Fruit fly (Drosophila melanogaster) whole organism, embryonic: Measurements from ENCODE around the gene Rpn12.
A peak's percentile ranks its signal among the peaks of the same experiment; 100 is the strongest.

Source experiments
- CG10267 ChIP-seq: fragments of 200-800 bp; sonication (Bioruptor generic); optimal IDR thresholded peaks from 2 replicates; lab custom pipeline; 2018; ENCODE audit warnings: missing biosample characterization, mild to moderate bottlenecking, missing genetic modification characterization, moderate library complexity
- CG11093 ChIP-seq: fragments of 200-800 bp; sonication (Bioruptor generic); IDR thresholded peaks from 3 replicates; pipeline ENCODE4 v1.3.6; 2022; ENCODE audit warnings: missing biosample characterization, missing genetic modification characterization
- CG13123 ChIP-seq: fragments of 200-800 bp; sonication (Bioruptor generic); optimal IDR thresholded peaks from 2 replicates; lab custom pipeline; 2016; ENCODE audit warnings: missing biosample characterization, missing genetic modification characterization
- CG13424 ChIP-seq: fragments of 200-800 bp; sonication (Bioruptor generic); optimal IDR thresholded peaks from 2 replicates; lab custom pipeline; 2019; ENCODE audit warnings: missing biosample characterization, mild to moderate bottlenecking, missing genetic modification characterization, moderate library complexity
- CG13894 ChIP-seq: fragments of 200-800 bp; sonication (Bioruptor generic); optimal IDR thresholded peaks from 3 replicates; lab custom pipeline; 2018; ENCODE audit warnings: missing biosample characterization, mild to moderate bottlenecking, missing genetic modification characterization, moderate library complexity
- CG14014 ChIP-seq: fragments of 200-800 bp; sonication (Bioruptor generic); IDR thresholded peaks from 2 replicates; pipeline ENCODE4 v1.3.6; 2022; ENCODE audit warnings: missing biosample characterization, missing genetic modification characterization
- CG14710 ChIP-seq: fragments of 200-800 bp; sonication (Bioruptor generic); optimal IDR thresholded peaks from 3 replicates; lab custom pipeline; 2019; ENCODE audit warnings: missing biosample characterization, mild to moderate bottlenecking, missing genetic modification characterization, moderate library complexity
- CG16815 ChIP-seq: fragments of 200-800 bp; sonication (Bioruptor generic); optimal IDR thresholded peaks from 3 replicates; lab custom pipeline; 2017; ENCODE audit warnings: missing biosample characterization, mild to moderate bottlenecking, missing genetic modification characterization
- CG17328 ChIP-seq: fragments of 200-800 bp; sonication (Bioruptor generic); IDR thresholded peaks from 2 replicates; pipeline ENCODE4 v1.3.6; 2022; ENCODE audit warnings: missing biosample characterization, missing genetic modification characterization
- CG2199 ChIP-seq: fragments of 200-800 bp; sonication (Bioruptor generic); IDR thresholded peaks from 3 replicates; pipeline ENCODE4 v1.3.6; 2022; ENCODE audit warnings: missing biosample characterization, missing genetic modification characterization
- CG2202 ChIP-seq: fragments of 200-800 bp; sonication (Bioruptor generic); optimal IDR thresholded peaks from 2 replicates; lab custom pipeline; 2018; ENCODE audit warnings: missing biosample characterization, mild to moderate bottlenecking, missing genetic modification characterization
- CG30431 ChIP-seq: fragments of 200-800 bp; sonication (Bioruptor generic); optimal IDR thresholded peaks from 2 replicates; lab custom pipeline; 2017; ENCODE audit warnings: missing biosample characterization, missing genetic modification characterization
- CG4730 ChIP-seq: fragments of 200-800 bp; sonication (Bioruptor generic); IDR thresholded peaks from 2 replicates; pipeline ENCODE4 v1.3.6; 2022; ENCODE audit warnings: missing biosample characterization, missing genetic modification characterization
- CG6765 ChIP-seq: fragments of 200-800 bp; sonication (Bioruptor generic); optimal IDR thresholded peaks from 3 replicates; lab custom pipeline; 2017; ENCODE audit warnings: missing biosample characterization, mild to moderate bottlenecking, missing genetic modification characterization
- CG6813 ChIP-seq: fragments of 200-800 bp; sonication (Bioruptor generic); optimal IDR thresholded peaks from 2 replicates; lab custom pipeline; 2017; ENCODE audit warnings: missing biosample characterization, missing genetic modification characterization, mild to moderate bottlenecking, moderate library complexity, missing genetic modification reagents
- CG7928 ChIP-seq: fragments of 200-800 bp; sonication (Bioruptor generic); optimal IDR thresholded peaks from 2 replicates; lab custom pipeline; 2017; ENCODE audit warnings: missing biosample characterization, mild to moderate bottlenecking, missing genetic modification characterization
- CG8089 ChIP-seq: fragments of 200-800 bp; sonication (Bioruptor generic); optimal IDR thresholded peaks from 3 replicates; lab custom pipeline; 2016; ENCODE audit warnings: missing biosample characterization, missing genetic modification characterization
- CG9727 ChIP-seq: fragments of 200-800 bp; sonication (Bioruptor generic); optimal IDR thresholded peaks from 3 replicates; lab custom pipeline; 2017; ENCODE audit warnings: missing biosample characterization, mild to moderate bottlenecking, missing genetic modification characterization
- CoRest ChIP-seq: fragments of 200-800 bp; sonication (Bioruptor generic); optimal IDR thresholded peaks from 3 replicates; lab custom pipeline; 2018; ENCODE audit warnings: missing biosample characterization, mild to moderate bottlenecking, missing genetic modification characterization, moderate library complexity
- Fer1 ChIP-seq: fragments of 200-800 bp; sonication (Bioruptor generic); optimal IDR thresholded peaks from 2 replicates; lab custom pipeline; 2017; ENCODE audit warnings: missing biosample characterization, mild to moderate bottlenecking, missing genetic modification characterization
- Fer3 ChIP-seq: fragments of 200-800 bp; sonication (Bioruptor generic); optimal IDR thresholded peaks from 2 replicates; lab custom pipeline; 2018; ENCODE audit warnings: missing biosample characterization, mild to moderate bottlenecking, missing genetic modification characterization, moderate library complexity
- Gsc ChIP-seq: fragments of 200-800 bp; sonication (Bioruptor generic); IDR thresholded peaks from 2 replicates; pipeline ENCODE4 v1.3.6; 2022; ENCODE audit warnings: missing biosample characterization, missing genetic modification characterization
- HLH3B ChIP-seq: fragments of 200-800 bp; sonication (Bioruptor generic); IDR thresholded peaks from 2 replicates; pipeline ENCODE4 v1.3.6; 2022; ENCODE audit warnings: missing biosample characterization, missing genetic modification characterization
- HLH4C ChIP-seq: fragments of 200-800 bp; sonication (Bioruptor generic); IDR thresholded peaks from 3 replicates; pipeline ENCODE4 v1.3.6; 2022; ENCODE audit warnings: missing biosample characterization, missing genetic modification characterization; ENCODE audit not compliant: partially characterized antibody
- Hr51 ChIP-seq, 2 experiments: fragments of 200-800 bp; sonication (Bioruptor generic); optimal IDR thresholded peaks; 2 replicates in 1 of 2; 3 replicates in 1 of 2; lab custom pipeline; 2016 to 2018; ENCODE audit warnings: missing biosample characterization in 2 of 2, missing genetic modification characterization in 2 of 2, mild to moderate bottlenecking in 1 of 2, moderate library complexity in 1 of 2
- Lpt ChIP-seq: fragments of >200 bp; optimal IDR thresholded peaks from 2 replicates; lab custom pipeline; 2018; ENCODE audit warnings: missing biosample characterization, missing genetic modification characterization
- Meics ChIP-seq: fragments of 200-800 bp; sonication (Bioruptor generic); optimal IDR thresholded peaks from 2 replicates; lab custom pipeline; 2017; ENCODE audit warnings: missing biosample characterization, mild to moderate bottlenecking, missing genetic modification characterization
- NC2α ChIP-seq: fragments of 200-800 bp; sonication (Bioruptor generic); optimal IDR thresholded peaks from 2 replicates; lab custom pipeline; 2016; ENCODE audit warnings: missing biosample characterization, missing genetic modification characterization
- NK7.1 ChIP-seq: fragments of 200-800 bp; sonication (Bioruptor generic); optimal IDR thresholded peaks from 3 replicates; lab custom pipeline; 2016; ENCODE audit warnings: missing biosample characterization, missing genetic modification characterization
- Pdp1 ChIP-seq, 2 experiments: fragments of 200-800 bp; sonication (Bioruptor generic); optimal IDR thresholded peaks; 3 replicates each; lab custom pipeline; 2016; ENCODE audit warnings: missing biosample characterization in 2 of 2, missing genetic modification characterization in 2 of 2, mild to moderate bottlenecking in 1 of 2, moderate library complexity in 1 of 2
- Vsx1 ChIP-seq: fragments of 200-800 bp; sonication (Bioruptor generic); optimal IDR thresholded peaks from 2 replicates; lab custom pipeline; 2017; ENCODE audit warnings: missing biosample characterization, mild to moderate bottlenecking, missing genetic modification characterization, missing genetic modification reagents
- ac ChIP-seq: fragments of 200-800 bp; sonication (Bioruptor generic); optimal IDR thresholded peaks from 3 replicates; lab custom pipeline; 2017; ENCODE audit warnings: missing biosample characterization, mild to moderate bottlenecking, missing genetic modification characterization
- amos ChIP-seq: fragments of 200-800 bp; sonication (Bioruptor generic); IDR thresholded peaks from 2 replicates; pipeline ENCODE4 v1.3.6; 2022; ENCODE audit warnings: missing biosample characterization, missing genetic modification characterization; ENCODE audit not compliant: partially characterized antibody
- ase ChIP-seq: fragments of 200-800 bp; sonication (Bioruptor generic); IDR thresholded peaks from 3 replicates; pipeline ENCODE4 v1.3.6; 2022; ENCODE audit warnings: missing biosample characterization, missing genetic modification characterization
- caup ChIP-seq: fragments of 200-800 bp; sonication (Bioruptor generic); optimal IDR thresholded peaks from 3 replicates; lab custom pipeline; 2017; ENCODE audit warnings: missing biosample characterization, mild to moderate bottlenecking, missing genetic modification characterization, moderate library complexity; ENCODE audit not compliant: severe bottlenecking
- crol ChIP-seq: fragments of 200-800 bp; sonication (Bioruptor generic); IDR thresholded peaks from 2 replicates; pipeline ENCODE4 v1.3.6; 2022; ENCODE audit warnings: missing biosample characterization, missing genetic modification characterization
- esg ChIP-seq: fragments of 200-800 bp; sonication (Bioruptor generic); conservative IDR thresholded peaks from 2 replicates; pipeline ENCODE4 v1.3.6; 2022; ENCODE audit warnings: missing biosample characterization, missing genetic modification characterization
- gcm2 ChIP-seq: fragments of 200-800 bp; sonication (Bioruptor generic); optimal IDR thresholded peaks from 2 replicates; lab custom pipeline; 2016; ENCODE audit warnings: missing biosample characterization, missing genetic modification characterization
- grn ChIP-seq: fragments of 200-800 bp; sonication (Bioruptor generic); optimal IDR thresholded peaks from 3 replicates; lab custom pipeline; 2017; ENCODE audit warnings: missing biosample characterization, missing genetic modification characterization
- hbn ChIP-seq: fragments of 200-800 bp; sonication (Bioruptor generic); IDR thresholded peaks from 2 replicates; pipeline ENCODE4 v1.3.6; 2022; ENCODE audit warnings: missing biosample characterization, missing genetic modification characterization; ENCODE audit not compliant: partially characterized antibody
- hth ChIP-seq: fragments of >200 bp; optimal IDR thresholded peaks from 2 replicates; lab custom pipeline; 2017; ENCODE audit warnings: inconsistent platforms
- luna ChIP-seq: fragments of 200-800 bp; sonication (Bioruptor generic); optimal IDR thresholded peaks from 2 replicates; lab custom pipeline; 2016; ENCODE audit warnings: missing biosample characterization, missing genetic modification characterization
- pum ChIP-seq: fragments of 200-800 bp; sonication (Bioruptor generic); optimal IDR thresholded peaks from 2 replicates; lab custom pipeline; 2016; ENCODE audit warnings: missing biosample characterization, missing genetic modification characterization
- pzg ChIP-seq: fragments of 200-800 bp; sonication (Bioruptor generic); optimal IDR thresholded peaks from 3 replicates; lab custom pipeline; 2018; ENCODE audit warnings: missing biosample characterization, mild to moderate bottlenecking, missing genetic modification characterization, moderate library complexity
- rib ChIP-seq: fragments of 200-800 bp; sonication (Bioruptor generic); IDR thresholded peaks from 2 replicates; pipeline ENCODE4 v1.3.6; 2022; ENCODE audit warnings: missing biosample characterization, missing genetic modification characterization
- sna ChIP-seq: fragments of 200-800 bp; sonication (Bioruptor generic); IDR thresholded peaks from 2 replicates; pipeline ENCODE4 v1.3.6; 2022; ENCODE audit warnings: missing biosample characterization, missing genetic modification characterization; ENCODE audit not compliant: partially characterized antibody
- ssp ChIP-seq: fragments of 200-800 bp; sonication (Bioruptor generic); IDR thresholded peaks from 2 replicates; pipeline ENCODE4 v1.3.6; 2022; ENCODE audit warnings: missing biosample characterization, missing genetic modification characterization
- toy ChIP-seq: fragments of 200-800 bp; sonication (Bioruptor generic); IDR thresholded peaks from 2 replicates; pipeline ENCODE4 v1.3.6; 2022; ENCODE audit warnings: missing biosample characterization, missing genetic modification characterization
- zf30C ChIP-seq: fragments of 200-800 bp; sonication (Bioruptor generic); optimal IDR thresholded peaks from 3 replicates; lab custom pipeline; 2018; ENCODE audit warnings: missing biosample characterization, mild to moderate bottlenecking, missing genetic modification characterization
- zfh1 ChIP-seq: fragments of 200-800 bp; sonication (Bioruptor generic); IDR thresholded peaks from 3 replicates; pipeline ENCODE4 v1.3.6; 2022; ENCODE audit warnings: missing biosample characterization, missing genetic modification characterization
- zfh2 ChIP-seq: fragments of 200-800 bp; sonication (Bioruptor generic); optimal IDR thresholded peaks from 2 replicates; lab custom pipeline; 2016; ENCODE audit warnings: missing biosample characterization, missing genetic modification characterization

The Rpn12 gene

DNA sequence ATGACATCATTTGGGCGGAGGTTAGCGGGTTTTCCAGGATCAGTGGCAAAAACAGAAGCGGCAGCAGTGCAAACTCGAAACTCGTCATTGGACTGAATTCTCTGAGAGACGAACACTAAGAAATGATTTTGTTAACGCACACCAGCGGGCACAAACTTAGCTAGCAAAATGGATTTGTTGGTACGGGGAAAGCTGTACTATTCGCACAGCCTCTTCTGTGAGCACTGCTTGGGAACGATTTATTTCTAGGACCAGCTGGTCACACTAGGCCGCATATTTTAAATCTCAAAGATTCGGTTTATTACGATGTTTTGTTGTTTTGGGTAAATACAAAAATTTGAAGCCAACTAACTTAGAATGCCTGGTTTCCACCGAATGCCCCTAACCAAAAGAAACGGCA lies 26.3 kb downstream of the Rpn12 start, which contains the start of gene CG4098 (continued):
- TF ChIP-seq Vsx1 (GFP tag; lab: Kevin White, UChicago), result no peak
- no peak for TF ChIP-seq rib (GFP tag; lab: Robert Waterston, UW)
- TF ChIP-seq CG6765 (GFP tag; lab: Kevin White, UChicago), result no peak
- peak; percentile 53; the same call in 2 of the 3 replicates for TF ChIP-seq ase (GFP tag; lab: Robert Waterston, UW)
- TF ChIP-seq CG7928 (GFP tag; lab: Kevin White, UChicago), result peak; percentile 35
- peak; percentile 60 for TF ChIP-seq pum (GFP tag; lab: Kevin White, UChicago)
- peak; percentile 69 for TF ChIP-seq Meics
- TF ChIP-seq CoRest (tag; lab: Kevin White, UChicago), result peak; percentile 38
- no peak for TF ChIP-seq Lpt (GFP tag; lab: Kevin White, UChicago)
- TF ChIP-seq gcm2, result peak; percentile 29
- TF ChIP-seq CG13123 (GFP tag; lab: Kevin White, UChicago), result peak; percentile 25
- no peak for TF ChIP-seq Gsc (GFP tag; lab: Robert Waterston, UW)
- TF ChIP-seq HLH4C, result no peak
- TF ChIP-seq CG30431 (GFP tag; lab: Kevin White, UChicago), result peak; percentile 29
- TF ChIP-seq esg (GFP tag; lab: Robert Waterston, UW), result peak; percentile 32; the same call in 1 of the 2 replicates
- peak; percentile 57 for TF ChIP-seq HLH3B (GFP tag; lab: Robert Waterston, UW)
- peak; percentile 46 for TF ChIP-seq ssp
- peak; percentile 21; the same call in 1 of the 2 replicates for TF ChIP-seq hbn (GFP tag; lab: Robert Waterston, UW)
- TF ChIP-seq NC2α, result no peak
- TF ChIP-seq CG14710 (tag; lab: Kevin White, UChicago), result peak; percentile 5
- TF ChIP-seq CG14014 (GFP tag; lab: Robert Waterston, UW), result peak; percentile 81
- peak; percentile 59 for TF ChIP-seq CG13424 (tag; lab: Kevin White, UChicago)
- no peak for TF ChIP-seq CG6813 (GFP tag; lab: Kevin White, UChicago)
- peak; percentile 51 for TF ChIP-seq Fer1 (GFP tag; lab: Kevin White, UChicago)
- TF ChIP-seq ac, result no peak
- TF ChIP-seq toy (GFP tag; lab: Robert Waterston, UW), result no peak
- peak; percentile 54 for TF ChIP-seq Fer3 (tag; lab: Kevin White, UChicago)
- peak; percentile 10 for TF ChIP-seq luna (GFP tag; lab: Kevin White, UChicago)
- TF ChIP-seq hth (lab: Kevin White, UChicago), result no peak
- peak; percentile 45; the same call in 1 of the 2 replicates for TF ChIP-seq CG4730
- TF ChIP-seq CG17328 (GFP tag; lab: Robert Waterston, UW), result peak; percentile 71
- no peak for TF ChIP-seq CG2202
- peak; percentile 44 for TF ChIP-seq CG10267 (tag; lab: Kevin White, UChicago)
- peak; percentile 77; the same call in 2 of the 3 replicates for TF ChIP-seq CG2199
- no peak; the same call in 1 of the 2 replicates for TF ChIP-seq amos (GFP tag; lab: Robert Waterston, UW)
- TF ChIP-seq NK7.1 (GFP tag; lab: Kevin White, UChicago), result no peak
- TF ChIP-seq grn, result no peak
- TF ChIP-seq CG9727 (GFP tag; lab: Kevin White, UChicago), result peak; percentile 8
- peak; percentile 55 for TF ChIP-seq caup (GFP tag; lab: Kevin White, UChicago)
- peak; percentile 68 for TF ChIP-seq pzg (GFP tag; lab: Kevin White, UChicago)
- TF ChIP-seq CG11093 (GFP tag; lab: Robert Waterston, UW), result no peak
- peak; percentile 75 for TF ChIP-seq zfh2 (GFP tag; lab: Kevin White, UChicago)
- no peak for TF ChIP-seq zf30C
- TF ChIP-seq Pdp1 (GFP tag; optimal IDR thresholded peaks at IDR 0.05; lab: Kevin White, UChicago), result peak; percentile 63 to 65
- no peak for TF ChIP-seq CG8089
- TF ChIP-seq sna (GFP tag; lab: Robert Waterston, UW), result no peak
- TF ChIP-seq zfh1, result peak; percentile 81
- no peak for TF ChIP-seq CG16815 (GFP tag; lab: Kevin White, UChicago)
- peak; percentile 49 for TF ChIP-seq CG13894 (tag; lab: Kevin White, UChicago)
- peak; percentile 7 to 39 for TF ChIP-seq Hr51 (GFP tag; optimal IDR thresholded peaks at IDR 0.05; lab: Kevin White, UChicago)
- no peak for TF ChIP-seq crol (GFP tag; lab: Robert Waterston, UW)
